Fruit fly (Drosophila melanogaster) whole organism, embryonic: ENCODE data around the gene Tsf2.

ENCODE experiments used
- Abd-B ChIP-seq: fragments of 200-800 bp; sonication (Bioruptor generic); optimal IDR thresholded peaks from 2 replicates; lab custom pipeline; 2018; ENCODE audit warnings: missing biosample characterization, mild to moderate bottlenecking, missing genetic modification characterization, moderate library complexity
- Ada2b ChIP-seq: fragments of 200-800 bp; sonication (Bioruptor generic); IDR thresholded peaks from 2 replicates; pipeline ENCODE4 v1.3.6; 2022; ENCODE audit warnings: missing biosample characterization, missing genetic modification characterization
- B-H1 ChIP-seq: fragments of 200-800 bp; sonication (Bioruptor generic); IDR thresholded peaks from 3 replicates; pipeline ENCODE4 v1.3.6; 2022; ENCODE audit warnings: missing biosample characterization, missing genetic modification characterization
- CG10209 ChIP-seq: fragments of 200-800 bp; sonication (Bioruptor generic); optimal IDR thresholded peaks from 3 replicates; lab custom pipeline; 2017; ENCODE audit warnings: missing biosample characterization, mild to moderate bottlenecking, missing genetic modification characterization, missing genetic modification reagents
- CG10267 ChIP-seq: fragments of 200-800 bp; sonication (Bioruptor generic); optimal IDR thresholded peaks from 2 replicates; lab custom pipeline; 2018; ENCODE audit warnings: missing biosample characterization, mild to moderate bottlenecking, missing genetic modification characterization, moderate library complexity
- CG11085 ChIP-seq: fragments of 200-800 bp; sonication (Bioruptor generic); IDR thresholded peaks from 2 replicates; pipeline ENCODE4 v1.3.6; 2022; ENCODE audit warnings: missing biosample characterization, missing genetic modification characterization
- CG11093 ChIP-seq: fragments of 200-800 bp; sonication (Bioruptor generic); IDR thresholded peaks from 3 replicates; pipeline ENCODE4 v1.3.6; 2022; ENCODE audit warnings: missing biosample characterization, missing genetic modification characterization
- CG12236 ChIP-seq: fragments of 200-800 bp; sonication (Bioruptor generic); optimal IDR thresholded peaks from 2 replicates; lab custom pipeline; 2016; ENCODE audit warnings: missing biosample characterization, missing genetic modification characterization
- CG13287 ChIP-seq: fragments of 200-800 bp; sonication (Bioruptor generic); IDR thresholded peaks from 2 replicates; pipeline ENCODE4 v1.3.6; 2022; ENCODE audit warnings: missing biosample characterization, missing genetic modification characterization; ENCODE audit not compliant: partially characterized antibody
- CG13424 ChIP-seq: fragments of 200-800 bp; sonication (Bioruptor generic); optimal IDR thresholded peaks from 2 replicates; lab custom pipeline; 2019; ENCODE audit warnings: missing biosample characterization, mild to moderate bottlenecking, missing genetic modification characterization, moderate library complexity
- CG13775 ChIP-seq: fragments of 200-800 bp; sonication (Bioruptor generic); optimal IDR thresholded peaks from 3 replicates; lab custom pipeline; 2017; ENCODE audit warnings: missing biosample characterization, mild to moderate bottlenecking, missing genetic modification characterization
- CG15269 ChIP-seq: fragments of 200-800 bp; sonication (Bioruptor generic); optimal IDR thresholded peaks from 2 replicates; lab custom pipeline; 2018; ENCODE audit warnings: missing biosample characterization, mild to moderate bottlenecking, missing genetic modification characterization, moderate library complexity
- CG16815 ChIP-seq: fragments of 200-800 bp; sonication (Bioruptor generic); optimal IDR thresholded peaks from 3 replicates; lab custom pipeline; 2017; ENCODE audit warnings: missing biosample characterization, mild to moderate bottlenecking, missing genetic modification characterization
- CG17802 ChIP-seq: fragments of 200-800 bp; sonication (Bioruptor generic); optimal IDR thresholded peaks from 2 replicates; lab custom pipeline; 2018; ENCODE audit warnings: missing biosample characterization, mild to moderate bottlenecking, missing genetic modification characterization, moderate library complexity
- CG1792 ChIP-seq: fragments of 200-800 bp; sonication (Bioruptor generic); optimal IDR thresholded peaks from 2 replicates; lab custom pipeline; 2016; ENCODE audit warnings: missing biosample characterization, missing genetic modification characterization
- CG30431 ChIP-seq: fragments of 200-800 bp; sonication (Bioruptor generic); optimal IDR thresholded peaks from 2 replicates; lab custom pipeline; 2017; ENCODE audit warnings: missing biosample characterization, missing genetic modification characterization
- CG34422 ChIP-seq: fragments of 200-800 bp; sonication (Bioruptor generic); IDR thresholded peaks from 3 replicates; pipeline ENCODE4 v1.3.6; 2022; ENCODE audit warnings: missing biosample characterization, missing genetic modification characterization
- CG43689 ChIP-seq: fragments of 200-800 bp; sonication (Bioruptor generic); IDR thresholded peaks from 2 replicates; pipeline ENCODE4 v1.3.6; 2022; ENCODE audit warnings: missing biosample characterization, missing genetic modification characterization
- CG4820 ChIP-seq: fragments of 200-800 bp; sonication (Bioruptor generic); optimal IDR thresholded peaks from 3 replicates; lab custom pipeline; 2016; ENCODE audit warnings: missing biosample characterization, missing genetic modification characterization
- CG5953 ChIP-seq: fragments of 200-800 bp; sonication (Bioruptor generic); IDR thresholded peaks from 2 replicates; pipeline ENCODE4 v1.3.6; 2022; ENCODE audit warnings: missing biosample characterization, missing genetic modification characterization
- CG6765 ChIP-seq: fragments of 200-800 bp; sonication (Bioruptor generic); optimal IDR thresholded peaks from 3 replicates; lab custom pipeline; 2017; ENCODE audit warnings: missing biosample characterization, mild to moderate bottlenecking, missing genetic modification characterization
- CG7987 ChIP-seq: fragments of 200-800 bp; sonication (Bioruptor generic); optimal IDR thresholded peaks from 2 replicates; lab custom pipeline; 2018; ENCODE audit warnings: missing biosample characterization, mild to moderate bottlenecking, missing genetic modification characterization, moderate library complexity
- CG9727 ChIP-seq: fragments of 200-800 bp; sonication (Bioruptor generic); optimal IDR thresholded peaks from 3 replicates; lab custom pipeline; 2017; ENCODE audit warnings: missing biosample characterization, mild to moderate bottlenecking, missing genetic modification characterization
- D19A ChIP-seq: fragments of 200-800 bp; optimal IDR thresholded peaks from 3 replicates; lab custom pipeline; 2019; ENCODE audit warnings: missing biosample characterization, mild to moderate bottlenecking, missing genetic modification characterization, moderate library complexity
- Dll ChIP-seq: fragments of 200-800 bp; sonication (Bioruptor generic); IDR thresholded peaks from 4 replicates; pipeline ENCODE4 v1.3.6; 2022; ENCODE audit warnings: missing biosample characterization, missing genetic modification characterization; ENCODE audit not compliant: partially characterized antibody
- Meics ChIP-seq: fragments of 200-800 bp; sonication (Bioruptor generic); optimal IDR thresholded peaks from 2 replicates; lab custom pipeline; 2017; ENCODE audit warnings: missing biosample characterization, mild to moderate bottlenecking, missing genetic modification characterization
- NK7.1 ChIP-seq: fragments of 200-800 bp; sonication (Bioruptor generic); optimal IDR thresholded peaks from 3 replicates; lab custom pipeline; 2016; ENCODE audit warnings: missing biosample characterization, missing genetic modification characterization
- Nf-YC ChIP-seq: fragments of 200-800 bp; optimal IDR thresholded peaks from 3 replicates; lab custom pipeline; 2019; ENCODE audit warnings: missing biosample characterization, mild to moderate bottlenecking, missing genetic modification characterization, moderate library complexity
- NfI ChIP-seq: fragments of 200-800 bp; sonication (Bioruptor generic); optimal IDR thresholded peaks from 3 replicates; lab custom pipeline; 2018; ENCODE audit warnings: missing biosample characterization, mild to moderate bottlenecking, missing genetic modification characterization, moderate library complexity
- Side ChIP-seq: fragments of 200-800 bp; sonication (Bioruptor generic); optimal IDR thresholded peaks from 2 replicates; lab custom pipeline; 2016; ENCODE audit warnings: missing biosample characterization, missing genetic modification characterization
- chm ChIP-seq: fragments of 200-800 bp; sonication (Bioruptor generic); IDR thresholded peaks from 2 replicates; pipeline ENCODE4 v1.3.6; 2022; ENCODE audit warnings: missing biosample characterization, missing genetic modification characterization
- ci ChIP-seq: fragments of 200-800 bp; sonication (Bioruptor generic); IDR thresholded peaks from 3 replicates; pipeline ENCODE4 v1.3.6; 2022; ENCODE audit warnings: missing biosample characterization, missing genetic modification characterization
- dan ChIP-seq: fragments of 200-800 bp; sonication (Bioruptor generic); IDR thresholded peaks from 2 replicates; pipeline ENCODE4 v1.3.6; 2022; ENCODE audit warnings: missing biosample characterization, missing genetic modification characterization
- dm ChIP-seq: fragments of 200-800 bp; sonication (Bioruptor generic); optimal IDR thresholded peaks from 3 replicates; lab custom pipeline; 2016; ENCODE audit warnings: missing biosample characterization, missing genetic modification characterization
- fd64A ChIP-seq: fragments of 200-800 bp; sonication (Bioruptor generic); optimal IDR thresholded peaks from 3 replicates; lab custom pipeline; 2018; ENCODE audit warnings: missing biosample characterization, mild to moderate bottlenecking, missing genetic modification characterization
- gcm2 ChIP-seq: fragments of 200-800 bp; sonication (Bioruptor generic); optimal IDR thresholded peaks from 2 replicates; lab custom pipeline; 2016; ENCODE audit warnings: missing biosample characterization, missing genetic modification characterization
- gsb-n ChIP-seq: fragments of 200-800 bp; sonication (Bioruptor generic); optimal IDR thresholded peaks from 3 replicates; lab custom pipeline; 2018; ENCODE audit warnings: missing biosample characterization, mild to moderate bottlenecking, missing genetic modification characterization
- jing ChIP-seq: fragments of 200-800 bp; sonication (Bioruptor generic); optimal IDR thresholded peaks from 2 replicates; lab custom pipeline; 2018; ENCODE audit warnings: missing biosample characterization, mild to moderate bottlenecking, missing genetic modification characterization
- ken ChIP-seq: fragments of 200-800 bp; sonication (Bioruptor generic); IDR thresholded peaks from 3 replicates; pipeline ENCODE4 v1.3.6; 2022; ENCODE audit warnings: missing biosample characterization, missing genetic modification characterization
- lola ChIP-seq, 3 experiments: fragments of >200 bp in 2 of 3; fragments of 200-800 bp in 1 of 3; sonication (Bioruptor generic) in 1 of 3; optimal IDR thresholded peaks; 2 replicates each; lab custom pipeline; 2017 to 2019; ENCODE audit warnings: missing biosample characterization in 3 of 3, missing genetic modification characterization in 3 of 3, mild to moderate bottlenecking in 1 of 3, moderate library complexity in 1 of 3
- mam ChIP-seq: fragments of 200-800 bp; sonication (Bioruptor generic); optimal IDR thresholded peaks from 3 replicates; lab custom pipeline; 2016; ENCODE audit warnings: missing biosample characterization, missing genetic modification characterization
- pb ChIP-seq: fragments of 200-800 bp; sonication (Bioruptor generic); optimal IDR thresholded peaks from 3 replicates; lab custom pipeline; 2016; ENCODE audit warnings: missing biosample characterization, missing genetic modification characterization
- prd ChIP-seq, 3 experiments: fragments of >200 bp in 2 of 3; fragments of 200-800 bp in 1 of 3; sonication (Bioruptor generic) in 1 of 3; optimal IDR thresholded peaks in 2 of 3; IDR thresholded peaks in 1 of 3; 2 replicates in 2 of 3; 3 replicates in 1 of 3; pipeline versions ENCODE4 v1.3.6 to Lab custom; 2017 to 2022; ENCODE audit warnings: missing biosample characterization in 1 of 3, missing genetic modification characterization in 1 of 3
- pros ChIP-seq: fragments of 200-800 bp; sonication (Bioruptor generic); optimal IDR thresholded peaks from 3 replicates; lab custom pipeline; 2019; ENCODE audit warnings: missing biosample characterization, mild to moderate bottlenecking, missing genetic modification characterization, moderate library complexity
- shn ChIP-seq: fragments of 200-800 bp; sonication (Bioruptor generic); optimal IDR thresholded peaks from 3 replicates; lab custom pipeline; 2016; ENCODE audit warnings: missing biosample characterization, missing genetic modification characterization
- tap ChIP-seq: fragments of 200-800 bp; optimal IDR thresholded peaks from 3 replicates; lab custom pipeline; 2019; ENCODE audit warnings: missing biosample characterization, mild to moderate bottlenecking, missing genetic modification characterization, moderate library complexity
- trem ChIP-seq: fragments of 200-800 bp; optimal IDR thresholded peaks from 3 replicates; lab custom pipeline; 2019; ENCODE audit warnings: missing biosample characterization, mild to moderate bottlenecking, missing genetic modification characterization, moderate library complexity
- ttk ChIP-seq: fragments of 200-800 bp; sonication (Bioruptor generic); IDR thresholded peaks from 2 replicates; pipeline ENCODE4 v2.1.2; 2022; ENCODE audit warnings: missing biosample characterization, missing genetic modification characterization
- vvl ChIP-seq: fragments of 200-800 bp; sonication (Bioruptor generic); IDR thresholded peaks from 2 replicates; pipeline ENCODE4 v1.3.6; 2022; ENCODE audit warnings: missing biosample characterization, missing genetic modification characterization
- wor ChIP-seq: fragments of 200-800 bp; sonication (Bioruptor generic); IDR thresholded peaks from 2 replicates; pipeline ENCODE4 v1.3.6; 2022; ENCODE audit warnings: missing biosample characterization, missing genetic modification characterization

Tsf2 gene

DNA sequence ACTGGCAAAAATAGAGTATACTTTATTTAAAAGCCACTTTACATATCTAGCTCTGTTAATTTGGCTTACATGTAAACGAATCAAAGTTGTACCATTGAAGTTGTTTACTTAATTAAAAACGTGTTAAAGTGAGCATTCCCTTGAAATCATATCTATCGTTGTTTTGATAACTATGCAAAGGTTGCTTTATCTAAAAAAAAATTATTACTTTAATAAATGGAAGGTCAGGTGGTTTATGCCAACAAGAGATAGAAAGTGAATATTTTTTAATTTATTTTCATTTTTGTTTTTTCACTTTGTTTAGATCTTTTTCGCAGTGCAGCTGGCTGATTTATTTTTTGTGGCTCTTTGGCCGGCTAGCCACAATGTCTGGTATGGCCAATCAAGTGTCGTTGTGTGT, 50.6 kb downstream of the Tsf2 start:
- TF ChIP-seq CG13775 (GFP tag; lab: Kevin White, UChicago) (peak; percentile 70), CG17802 (tag; lab: Kevin White, UChicago) (no peak), CG7987 (GFP tag; lab: Kevin White, UChicago) (no peak), trem (peak; percentile 50), CG13287 (GFP tag; lab: Robert Waterston, UW) (no peak), fd64A (GFP tag; lab: Kevin White, UChicago) (no peak), CG9727 (peak; percentile 76), gcm2 (peak; percentile 48), gsb-n (tag; lab: Kevin White, UChicago) (peak; percentile 59), CG34422 (GFP tag; lab: Robert Waterston, UW) (peak; percentile 64; the same call in 2 of the 3 replicates), ci (peak; percentile 51; the same call in 1 of the 3 replicates), vvl (GFP tag; lab: Robert Waterston, UW) (peak; percentile 72), CG13424 (tag; lab: Kevin White, UChicago) (peak; percentile 82), NfI (GFP tag; lab: Kevin White, UChicago) (peak; percentile 63), B-H1 (GFP tag; lab: Robert Waterston, UW) (peak; percentile 66), dm (GFP tag; lab: Kevin White, UChicago) (peak; percentile 45), dan (GFP tag; lab: Robert Waterston, UW) (no peak), wor (GFP tag; lab: Robert Waterston, UW) (peak; percentile 25; the same call in 1 of the 2 replicates), prd (optimal IDR thresholded peaks at IDR 0.05; lab: Kevin White, UChicago) (no peak), prd (GFP tag; IDR thresholded peaks at IDR 0.05; lab: Robert Waterston, UW) (peak; percentile 87), Ada2b (GFP tag; lab: Robert Waterston, UW) (peak; percentile 68), jing (GFP tag; lab: Kevin White, UChicago) (peak; percentile 42), D19A (tag; lab: Kevin White, UChicago) (peak; percentile 77), Dll (GFP tag; lab: Robert Waterston, UW) (no peak), Meics (GFP tag; lab: Kevin White, UChicago) (peak; percentile 77), NK7.1 (no peak), CG43689 (GFP tag; lab: Robert Waterston, UW) (0 out of 2 replicates have a peak, but pooled peaks have one; percentile 38), pb (GFP tag; lab: Kevin White, UChicago) (no peak), CG4820 (GFP tag; lab: Kevin White, UChicago) (peak; percentile 67), CG11085 (GFP tag; lab: Robert Waterston, UW) (peak; percentile 48; the same call in 1 of the 2 replicates), CG10267 (tag; lab: Kevin White, UChicago) (peak; percentile 14), ttk (GFP tag; lab: Robert Waterston, UW) (peak; percentile 59), mam (peak; percentile 45), Abd-B (GFP tag; lab: Kevin White, UChicago) (peak; percentile 56), CG11093 (GFP tag; lab: Robert Waterston, UW) (peak; percentile 68; the same call in 1 of the 3 replicates), CG1792 (GFP tag; lab: Kevin White, UChicago) (peak; percentile 44), Side (GFP tag; lab: Kevin White, UChicago) (peak; percentile 23), CG10209 (GFP tag; lab: Kevin White, UChicago) (peak; percentile 75), CG6765 (GFP tag; lab: Kevin White, UChicago) (peak; percentile 54), CG16815 (GFP tag; lab: Kevin White, UChicago) (peak; percentile 49), CG30431 (GFP tag; lab: Kevin White, UChicago) (peak; percentile 14), ken (GFP tag; lab: Robert Waterston, UW) (peak; percentile 27; the same call in 1 of the 3 replicates), Nf-YC (tag; lab: Kevin White, UChicago) (peak; percentile 72), tap (peak; percentile 16), CG5953 (GFP tag; lab: Robert Waterston, UW) (no peak), shn (GFP tag; lab: Kevin White, UChicago) (peak; percentile 42), pros (no peak), lola (GFP tag; optimal IDR thresholded peaks at IDR 0.05; lab: Kevin White, UChicago) (peak in 1 of 3 experiments; percentile 54), CG12236 (GFP tag; lab: Kevin White, UChicago) (peak; percentile 48), chm (GFP tag; lab: Robert Waterston, UW) (no peak), CG15269 (tag; lab: Kevin White, UChicago) (peak; percentile 88)
